Worm (Caenorhabditis elegans) whole organism, early embryonic: ENCODE data around the gene E02H9.3.

Experiments
- B0310.2 ChIP-seq: sonication (generic microtip); optimal IDR thresholded peaks from 2 replicates; lab custom pipeline; 2016; ENCODE audit warnings: mild to moderate bottlenecking, missing genetic modification characterization, missing compliant biosample characterization
- F13C5.2 ChIP-seq: sonication (generic microtip); optimal IDR thresholded peaks from 2 replicates; lab custom pipeline; 2017; ENCODE audit warnings: mild to moderate bottlenecking, missing genetic modification characterization, inconsistent platforms, missing compliant biosample characterization
- ama-1 ChIP-seq: fragments of 150-350 bp; optimal IDR thresholded peaks from 2 replicates; lab custom pipeline; 2014
- ceh-36 ChIP-seq: sonication (generic microtip); optimal IDR thresholded peaks from 2 replicates; lab custom pipeline; 2016; ENCODE audit warnings: missing genetic modification characterization, inconsistent platforms, missing compliant biosample characterization
- ets-7 ChIP-seq: sonication (generic microtip); optimal IDR thresholded peaks from 2 replicates; lab custom pipeline; 2016; ENCODE audit warnings: missing genotype, missing genetic modification characterization, missing compliant biosample characterization
- flt-1 ChIP-seq: fragments of 200-800 bp; sonication (Bioruptor generic); IDR thresholded peaks from 2 replicates; pipeline ENCODE4 v1.3.6; 2022; ENCODE audit warnings: missing genetic modification characterization, missing compliant biosample characterization
- hmbx-1 ChIP-seq: sonication (generic microtip); optimal IDR thresholded peaks from 2 replicates; lab custom pipeline; 2016; ENCODE audit warnings: mild to moderate bottlenecking, missing genetic modification characterization, missing compliant biosample characterization
- hmg-4 ChIP-seq: fragments of 200-800 bp; sonication (Bioruptor generic); optimal IDR thresholded peaks from 2 replicates; lab custom pipeline; 2018; ENCODE audit warnings: mild to moderate bottlenecking, missing genetic modification characterization, missing compliant biosample characterization
- hnd-1 ChIP-seq: sonication (generic microtip); optimal IDR thresholded peaks from 2 replicates; lab custom pipeline; 2016; ENCODE audit warnings: missing genetic modification characterization, missing compliant biosample characterization
- pes-1 ChIP-seq: fragments of 200-800 bp; sonication (Bioruptor generic); IDR thresholded peaks from 2 replicates; pipeline ENCODE4 v1.3.6; 2022; ENCODE audit warnings: missing genetic modification reagents, missing genetic modification characterization, missing compliant biosample characterization
- scrt-1 ChIP-seq: fragments of 200-800 bp; sonication (Bioruptor generic); IDR thresholded peaks from 2 replicates; pipeline ENCODE4 v1.3.6; 2022; ENCODE audit warnings: missing genetic modification characterization, missing compliant biosample characterization
- sea-1 ChIP-seq: fragments of 200-800 bp; sonication (Bioruptor generic); conservative IDR thresholded peaks from 2 replicates; pipeline ENCODE4 v1.3.6; 2022; ENCODE audit warnings: missing genetic modification characterization, missing compliant biosample characterization
- tra-4 ChIP-seq: sonication (generic microtip); optimal IDR thresholded peaks from 2 replicates; lab custom pipeline; 2017; ENCODE audit warnings: missing genetic modification characterization, missing compliant biosample characterization

DNA sequence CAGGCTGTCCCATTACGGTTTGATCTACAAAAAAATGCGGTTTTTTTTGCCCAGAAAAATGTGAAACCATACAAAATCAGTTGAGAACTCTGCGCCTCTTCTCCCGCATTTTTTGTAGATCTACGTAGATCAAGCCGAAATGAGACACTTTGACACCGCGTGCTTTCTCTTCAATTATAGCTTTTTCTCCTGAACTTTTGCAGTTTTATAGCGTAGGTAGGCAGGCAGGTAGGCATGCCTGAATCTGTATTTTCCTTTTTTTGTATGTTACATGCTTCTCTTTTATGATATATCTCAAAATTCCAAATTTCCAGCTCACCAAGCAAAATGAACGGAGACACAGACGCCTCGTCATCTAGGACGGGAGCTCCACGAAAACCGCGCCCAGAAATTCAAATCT, 14.7 kb downstream of the E02H9.3 start, which contains the start of gene smg-6:
- TF ChIP-seq ets-7 (tag; lab: Kevin White, UChicago): no peak
- TF ChIP-seq pes-1: no peak
- TF ChIP-seq ama-1 (lab: Kevin White, UChicago): no peak
- no peak for TF ChIP-seq B0310.2 (tag; lab: Kevin White, UChicago)
- TF ChIP-seq hmg-4 (GFP tag; lab: Kevin White, UChicago): no peak
- no peak for TF ChIP-seq flt-1 (GFP tag; lab: Robert Waterston, UW)
- no peak for TF ChIP-seq hnd-1
- no peak for TF ChIP-seq hmbx-1
- no peak for TF ChIP-seq F13C5.2 (tag; lab: Kevin White, UChicago)
- no peak for TF ChIP-seq tra-4 (tag; lab: Kevin White, UChicago)
- no peak for TF ChIP-seq sea-1 (GFP tag; lab: Robert Waterston, UW)
- TF ChIP-seq scrt-1 (GFP tag; lab: Robert Waterston, UW): no peak
- no peak for TF ChIP-seq ceh-36
